Fruit fly (Drosophila melanogaster): Measurements from ENCODE around the gene CG10376.

dm6 chr2L:18740010-18740409 lies 37.1 kb upstream of the CG10376 start, which contains the start of the genes CG42752 and CG15167:
- no peak for TF ChIP-seq cic (GFP tag; optimal IDR thresholded peaks at IDR 0.05)
- no peak for TF ChIP-seq kay (GFP tag; ENCODE audit: borderline replicate concordance)
- no peak for TF ChIP-seq bab1 (GFP tag; optimal IDR thresholded peaks at IDR 0.05)
- no peak for TF ChIP-seq CG7101 (tag; optimal IDR thresholded peaks at IDR 0.05)
- no peak for TF ChIP-seq CG14711 (tag; optimal IDR thresholded peaks at IDR 0.05)
- no peak for TF ChIP-seq CG5204 (GFP tag; optimal IDR thresholded peaks at IDR 0.05)
- no peak for TF ChIP-seq CG1620 (GFP tag; optimal IDR thresholded peaks at IDR 0.05)
- no peak for TF ChIP-seq cnc (optimal IDR thresholded peaks at IDR 0.05)
- TF ChIP-seq ovo (GFP tag; optimal IDR thresholded peaks at IDR 0.05), result no peak

All from whole organism, adult.